Fruit fly (Drosophila melanogaster) whole organism: ENCODE results near the gene rgn.

ENCODE experiments used
- CG8478 ChIP-seq: fragments of >200 bp; optimal IDR thresholded peaks from 2 replicates; lab custom pipeline; 2018; ENCODE audit warnings: inconsistent platforms
- Dll ChIP-seq: fragments of >200 bp; optimal IDR thresholded peaks from 2 replicates; lab custom pipeline; 2017
- EcR ChIP-seq, 2 experiments: fragments of >200 bp; optimal IDR thresholded peaks; 2 replicates each; lab custom pipeline; 2017; ENCODE audit warnings: missing biosample characterization in 2 of 2, missing genetic modification characterization in 2 of 2, missing genetic modification reagents in 2 of 2
- pan ChIP-seq: fragments of >200 bp; optimal IDR thresholded peaks from 2 replicates; lab custom pipeline; 2017
- psq ChIP-seq: fragments of >200 bp; optimal IDR thresholded peaks from 2 replicates; lab custom pipeline; 2017
- usp ChIP-seq: fragments of >200 bp; optimal IDR thresholded peaks from 2 replicates; lab custom pipeline; 2017; ENCODE audit warnings: missing biosample characterization, missing genetic modification characterization, mixed read lengths

DNA sequence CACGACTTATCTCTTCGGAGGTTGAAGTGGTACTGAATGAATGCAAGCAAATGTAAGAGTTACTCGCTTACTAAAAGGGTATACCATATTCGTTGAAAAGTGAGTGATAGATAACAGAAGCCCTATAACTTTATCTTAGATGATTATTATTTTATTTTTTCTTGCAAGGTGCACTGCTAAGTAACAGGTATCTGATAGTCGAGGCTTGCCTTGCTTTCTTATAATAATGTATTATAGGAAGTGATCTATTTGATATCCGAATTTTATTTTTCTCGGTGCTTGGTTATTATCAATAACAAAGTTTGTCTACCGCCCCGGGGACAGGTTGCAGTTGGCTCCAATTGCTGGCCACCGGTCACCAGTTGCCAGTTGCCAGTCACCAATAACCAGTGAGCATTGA, 11.1 kb upstream of the rgn start:
- TF ChIP-seq EcR (GFP tag; optimal IDR thresholded peaks at IDR 0.05; lab: Kevin White, UChicago) = no peak
- TF ChIP-seq pan = no peak
- TF ChIP-seq Dll (lab: Kevin White, UChicago) = no peak
- no peak for TF ChIP-seq psq
- no peak for TF ChIP-seq CG8478 (lab: Kevin White, UChicago)
- no peak for TF ChIP-seq usp (GFP tag; lab: Kevin White, UChicago)
